Worm (Caenorhabditis elegans) whole organism, young adult: ENCODE data around the gene nuaf-3.

ENCODE experiments used
- C06A6.2 ChIP-seq: fragments of 200-800 bp; sonication (Bioruptor generic); conservative IDR thresholded peaks from 2 replicates; pipeline ENCODE4 v1.3.6; 2022; ENCODE audit warnings: missing genetic modification characterization, missing compliant biosample characterization
- C17E4.6 ChIP-seq: fragments of 200-800 bp; sonication (Bioruptor generic); IDR thresholded peaks from 2 replicates; pipeline ENCODE4 v1.3.6; 2022; ENCODE audit warnings: missing genetic modification reagents, missing genetic modification characterization, missing compliant biosample characterization
- D2030.7 ChIP-seq: fragments of 200-800 bp; sonication (Bioruptor generic); IDR thresholded peaks from 2 replicates; pipeline ENCODE4 v1.3.6; 2022; ENCODE audit warnings: missing genetic modification reagents, missing genetic modification characterization, missing compliant biosample characterization
- F52B5.7 ChIP-seq: sonication (generic microtip); optimal IDR thresholded peaks from 2 replicates; lab custom pipeline; 2016; ENCODE audit warnings: mild to moderate bottlenecking, missing genetic modification characterization, missing compliant biosample characterization
- K11D2.4 ChIP-seq: fragments of 200-800 bp; sonication (Bioruptor generic); IDR thresholded peaks from 2 replicates; pipeline ENCODE4 v1.3.6; 2022; ENCODE audit warnings: missing genetic modification reagents, missing genetic modification characterization, missing compliant biosample characterization
- T07F8.4 ChIP-seq: sonication (generic microtip); optimal IDR thresholded peaks from 2 replicates; lab custom pipeline; 2016; ENCODE audit warnings: mild to moderate bottlenecking, missing genetic modification characterization, moderate library complexity, missing compliant biosample characterization
- T26A5.8 ChIP-seq: sonication (generic microtip); optimal IDR thresholded peaks from 2 replicates; lab custom pipeline; 2016; ENCODE audit warnings: missing genetic modification characterization, missing compliant biosample characterization
- Y67H2A.10 ChIP-seq: fragments of 200-800 bp; sonication (Bioruptor generic); conservative IDR thresholded peaks from 2 replicates; pipeline ENCODE4 v1.3.6; 2022; ENCODE audit warnings: missing genetic modification reagents, missing genetic modification characterization, missing compliant biosample characterization
- akir-1 ChIP-seq: fragments of 200-800 bp; sonication (Bioruptor generic); optimal IDR thresholded peaks from 2 replicates; lab custom pipeline; 2018; ENCODE audit warnings: mild to moderate bottlenecking, missing genetic modification characterization, moderate library complexity, missing compliant biosample characterization
- attf-3 ChIP-seq: fragments of 200-800 bp; sonication (Bioruptor generic); conservative IDR thresholded peaks from 2 replicates; pipeline ENCODE4 v1.3.6; 2022; ENCODE audit warnings: missing genetic modification reagents, missing genetic modification characterization, missing compliant biosample characterization
- ccch-3 ChIP-seq: fragments of 200-800 bp; sonication (Bioruptor generic); optimal IDR thresholded peaks from 2 replicates; lab custom pipeline; 2018; ENCODE audit warnings: mild to moderate bottlenecking, missing genetic modification characterization, missing compliant biosample characterization
- ceh-27 ChIP-seq: fragments of 200-800 bp; sonication (Bioruptor generic); optimal IDR thresholded peaks from 2 replicates; lab custom pipeline; 2018; ENCODE audit warnings: mild to moderate bottlenecking, missing genetic modification characterization, moderate library complexity, missing compliant biosample characterization
- dpl-1 ChIP-seq: fragments of 150-350 bp; optimal IDR thresholded peaks from 2 replicates; lab custom pipeline; 2014; ENCODE audit warnings: missing biosample characterization, missing genetic modification reagents, missing genetic modification characterization
- egrh-3 ChIP-seq: fragments of 200-800 bp; sonication (Bioruptor generic); IDR thresholded peaks from 2 replicates; pipeline ENCODE4 v1.3.6; 2022; ENCODE audit warnings: missing genetic modification reagents, missing genetic modification characterization, missing compliant biosample characterization
- ekl-4 ChIP-seq: fragments of 200-800 bp; sonication (Bioruptor generic); IDR thresholded peaks from 2 replicates; pipeline ENCODE4 v1.3.6; 2022; ENCODE audit warnings: missing genetic modification reagents, missing genetic modification characterization, missing compliant biosample characterization
- fkh-3 ChIP-seq: sonication (generic microtip); optimal IDR thresholded peaks from 2 replicates; lab custom pipeline; 2016; ENCODE audit warnings: mild to moderate bottlenecking, missing genetic modification characterization, missing compliant biosample characterization
- gei-17 ChIP-seq: fragments of 200-800 bp; sonication (Bioruptor generic); optimal IDR thresholded peaks from 2 replicates; lab custom pipeline; 2018; ENCODE audit warnings: mild to moderate bottlenecking, missing genetic modification characterization, missing compliant biosample characterization
- him-1 ChIP-seq: sonication (generic microtip); optimal IDR thresholded peaks from 2 replicates; lab custom pipeline; 2016; ENCODE audit warnings: missing genotype, missing genetic modification reagents, missing genetic modification characterization, missing compliant biosample characterization
- hmg-20 ChIP-seq: fragments of 200-800 bp; sonication (Bioruptor generic); IDR thresholded peaks from 2 replicates; pipeline ENCODE4 v1.3.6; 2022; ENCODE audit warnings: missing genetic modification reagents, missing genetic modification characterization, missing compliant biosample characterization
- lin-26 ChIP-seq: fragments of 200-800 bp; sonication (Bioruptor generic); IDR thresholded peaks from 2 replicates; pipeline ENCODE4 v1.3.6; 2022; ENCODE audit warnings: missing genetic modification reagents, missing genetic modification characterization, missing compliant biosample characterization
- lsl-1 ChIP-seq: fragments of 200-800 bp; sonication (Bioruptor generic); optimal IDR thresholded peaks from 2 replicates; lab custom pipeline; 2018; ENCODE audit warnings: mild to moderate bottlenecking, missing genetic modification characterization, moderate library complexity, missing compliant biosample characterization
- mcd-1 ChIP-seq: fragments of 200-800 bp; sonication (Bioruptor generic); IDR thresholded peaks from 2 replicates; pipeline ENCODE4 v1.3.6; 2022; ENCODE audit warnings: missing genetic modification reagents, missing genetic modification characterization, missing compliant biosample characterization
- mes-4 ChIP-seq: sonication (generic microtip); optimal IDR thresholded peaks from 2 replicates; lab custom pipeline; 2016; ENCODE audit warnings: missing genotype, missing genetic modification characterization, missing compliant biosample characterization
- mxl-1 ChIP-seq: sonication (generic microtip); optimal IDR thresholded peaks from 2 replicates; lab custom pipeline; 2016; ENCODE audit warnings: missing genetic modification characterization, missing compliant biosample characterization
- nfya-2 ChIP-seq: fragments of 200-800 bp; sonication (Bioruptor generic); IDR thresholded peaks from 2 replicates; pipeline ENCODE4 v1.3.6; 2022; ENCODE audit warnings: missing genetic modification reagents, missing genetic modification characterization, missing compliant biosample characterization
- nhr-80 ChIP-seq: sonication (generic microtip); optimal IDR thresholded peaks from 2 replicates; lab custom pipeline; 2016; ENCODE audit warnings: missing genetic modification characterization, missing compliant biosample characterization
- nhr-90 ChIP-seq: sonication (generic microtip); optimal IDR thresholded peaks from 2 replicates; lab custom pipeline; 2016; ENCODE audit warnings: missing genotype, mild to moderate bottlenecking, missing genetic modification characterization, missing compliant biosample characterization
- rpc-1 ChIP-seq, 2 experiments: fragments of 150-350 bp in 1 of 2; sonication (generic microtip) in 1 of 2; optimal IDR thresholded peaks; 2 replicates each; lab custom pipeline; 2014 to 2018; ENCODE audit warnings: missing biosample characterization in 1 of 2, missing genetic modification characterization in 1 of 2, missing genetic modification reagents in 1 of 2, missing genotype in 1 of 2
- xnd-1 ChIP-seq: sonication (generic microtip); optimal IDR thresholded peaks from 2 replicates; lab custom pipeline; 2016; ENCODE audit warnings: missing genotype, missing genetic modification reagents, missing genetic modification characterization, missing compliant biosample characterization
- zim-3 ChIP-seq: sonication (generic microtip); optimal IDR thresholded peaks from 2 replicates; lab custom pipeline; 2017; ENCODE audit warnings: mild to moderate bottlenecking, missing genetic modification characterization, moderate library complexity, missing compliant biosample characterization
- ztf-18 ChIP-seq: sonication (generic microtip); optimal IDR thresholded peaks from 2 replicates; lab custom pipeline; 2016; ENCODE audit warnings: missing genotype, mild to moderate bottlenecking, missing genetic modification characterization, missing compliant biosample characterization

Gene nuaf-3

ce11 chrIV:11210781-11211256, 26.7 kb downstream of the nuaf-3 start, which contains the start of gene adk-1:
TSS of gene adk-1 (minus strand) at chrIV:11210831.
- TF ChIP-seq attf-3 (GFP tag; lab: Robert Waterston, UW) (peak; percentile 83), Y67H2A.10 (GFP tag; lab: Robert Waterston, UW) (no peak)

ce11 chrIV:11211547-11211946, 27.5 kb downstream of the nuaf-3 start:
- TF ChIP-seq nhr-80: peak; percentile 70
- no peak for TF ChIP-seq rpc-1 (optimal IDR thresholded peaks at IDR 0.05; lab: Kevin White, UChicago)
- no peak for TF ChIP-seq rpc-1 (tag; optimal IDR thresholded peaks at IDR 0.05; lab: Kevin White, UChicago)
- no peak for TF ChIP-seq egrh-3 (GFP tag; lab: Robert Waterston, UW)
- TF ChIP-seq ztf-18 (tag; lab: Kevin White, UChicago): no peak
- TF ChIP-seq lsl-1 (GFP tag; lab: Kevin White, UChicago): no peak

ce11 chrIV:11212978-11213377, 28.9 kb downstream of the nuaf-3 start:
- TF ChIP-seq gei-17 (GFP tag; lab: Kevin White, UChicago) (no peak), K11D2.4 (no peak), ekl-4 (GFP tag; lab: Robert Waterston, UW) (no peak), ccch-3 (no peak), zim-3 (no peak), mxl-1 (tag; lab: Kevin White, UChicago) (no peak), Y67H2A.10 (GFP tag; lab: Robert Waterston, UW) (no peak), xnd-1 (tag; lab: Kevin White, UChicago) (no peak), hmg-20 (GFP tag; lab: Robert Waterston, UW) (no peak), lin-26 (no peak), mcd-1 (no peak), him-1 (tag; lab: Kevin White, UChicago) (no peak), ceh-27 (GFP tag; lab: Kevin White, UChicago) (no peak), mes-4 (tag; lab: Kevin White, UChicago) (no peak)

- TF ChIP-seq dpl-1 (GFP tag; lab: Kevin White, UChicago) (no peak), mes-4 (tag; lab: Kevin White, UChicago) (no peak), attf-3 (GFP tag; lab: Robert Waterston, UW) (no peak), akir-1 (GFP tag; lab: Kevin White, UChicago) (no peak), C06A6.2 (GFP tag; lab: Robert Waterston, UW) (no peak), T07F8.4 (tag; lab: Kevin White, UChicago) (no peak), D2030.7 (GFP tag; lab: Robert Waterston, UW) (no peak), C17E4.6 (GFP tag; lab: Robert Waterston, UW) (no peak)
Observed at ce11 chrIV:11218037-11218436, 33.9 kb downstream of the nuaf-3 start, which contains the start of gene zip-6. TSS of gene zip-6 (minus strand) at chrIV:11218137.

ce11 chrIV:11223878-11224277, 39.8 kb downstream of the nuaf-3 start, which contains the start of gene C29F4.3:
TSS of gene C29F4.3 (minus strand) at chrIV:11223978.
- TF ChIP-seq T26A5.8 (tag; lab: Kevin White, UChicago): no peak
- TF ChIP-seq F52B5.7 (tag; lab: Kevin White, UChicago): no peak
- TF ChIP-seq mcd-1: no peak
- no peak for TF ChIP-seq fkh-3
- TF ChIP-seq nfya-2 (GFP tag; lab: Robert Waterston, UW): no peak
- no peak for TF ChIP-seq nhr-90
